Worm (Caenorhabditis elegans): ENCODE measurements around the gene F37B12.3.

ce11 chrII:9038201-9038600 is 3.0 kb downstream of the F37B12.3 start, which contains the start of gene gcs-1:
- TF ChIP-seq F49E8.2 (tag; optimal IDR thresholded peaks at IDR 0.05; ENCODE audit: insufficient read depth) (no peak), sea-2 (GFP tag; IDR thresholded peaks at IDR 0.05) (no peak), lir-1 (GFP tag; conservative IDR thresholded peaks at IDR 0.05) (no peak), attf-3 (GFP tag; conservative IDR thresholded peaks at IDR 0.05) (no peak), Y56A3A.18 (GFP tag; IDR thresholded peaks at IDR 0.05) (no peak)
